Worm (Caenorhabditis elegans): ENCODE measurements around the gene rpl-23.

The rpl-23 gene

DNA sequence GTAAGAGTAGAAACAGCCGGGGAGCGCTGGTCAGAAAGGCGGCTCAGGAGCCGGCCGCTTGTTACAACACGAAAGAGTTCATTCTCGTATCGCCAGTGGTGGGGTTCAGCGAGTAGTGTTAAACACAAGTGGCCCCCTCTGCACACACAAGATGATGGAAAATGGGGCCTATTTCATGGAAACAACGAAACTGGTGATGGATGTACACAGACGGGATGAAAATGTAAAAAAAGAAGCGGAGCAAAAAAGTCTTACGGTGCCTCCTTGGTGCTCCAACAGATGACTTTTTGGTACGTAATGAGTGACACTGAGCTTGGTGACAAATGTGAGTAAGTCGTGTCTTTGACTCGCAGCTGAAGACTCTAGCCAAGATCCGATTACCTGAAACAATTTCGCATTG is 2.1 kb upstream of the rpl-23 start:
- TF ChIP-seq lsy-2 (tag; optimal IDR thresholded peaks at IDR 0.05) (no peak), pha-4 (tag; optimal IDR thresholded peaks at IDR 0.05) (no peak), tbx-8 (GFP tag; optimal IDR thresholded peaks at IDR 0.05) (no peak), unc-120 (tag; optimal IDR thresholded peaks at IDR 0.05; ENCODE audit: poor library complexity, severe bottlenecking) (peak; percentile 31), hlh-1 (tag; optimal IDR thresholded peaks at IDR 0.05) (peak; percentile 22), flh-1 (GFP tag; optimal IDR thresholded peaks at IDR 0.05) (no peak), drap-1 (GFP tag; optimal IDR thresholded peaks at IDR 0.05) (no peak), ceh-39 (tag; optimal IDR thresholded peaks at IDR 0.05) (no peak), nhr-237 (tag; optimal IDR thresholded peaks at IDR 0.05) (no peak), nhr-2 (tag; optimal IDR thresholded peaks at IDR 0.05) (no peak), cnd-1 (tag; optimal IDR thresholded peaks at IDR 0.05) (no peak), lin-13 (tag; optimal IDR thresholded peaks at IDR 0.05) (no peak)

DNA sequence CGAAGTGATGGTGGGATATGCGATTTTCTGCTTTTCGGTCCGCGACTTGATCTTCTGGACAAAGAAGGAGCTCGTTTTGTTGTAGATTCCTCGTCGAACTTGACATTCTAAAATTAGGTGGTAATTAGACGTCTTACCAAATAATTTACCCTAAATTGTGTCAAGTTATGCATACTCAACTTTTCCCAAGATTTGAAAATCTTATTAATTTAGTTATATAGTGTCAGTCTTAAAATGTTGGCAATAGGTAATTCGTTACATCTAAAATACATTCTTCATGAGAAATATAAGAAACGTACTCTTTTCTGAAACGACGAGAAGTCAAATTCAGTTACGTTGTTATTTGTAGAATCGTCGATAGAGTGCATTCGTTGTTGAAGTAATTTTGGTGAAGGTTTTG is 1.6 kb upstream of the rpl-23 start:
- TF ChIP-seq lsy-2 (tag; optimal IDR thresholded peaks at IDR 0.05): no peak
- TF ChIP-seq M03D4.4 (tag; optimal IDR thresholded peaks at IDR 0.05): no peak
- no peak for TF ChIP-seq lin-13 (tag; optimal IDR thresholded peaks at IDR 0.05)
- TF ChIP-seq blmp-1 (tag; optimal IDR thresholded peaks at IDR 0.05): no peak
- no peak for TF ChIP-seq ceh-83 (GFP tag; optimal IDR thresholded peaks at IDR 0.05)
- no peak for TF ChIP-seq cnd-1 (tag; optimal IDR thresholded peaks at IDR 0.05)
- no peak for TF ChIP-seq mab-5 (tag; optimal IDR thresholded peaks at IDR 0.05)
- TF ChIP-seq nhr-12 (tag; optimal IDR thresholded peaks at IDR 0.05): no peak
- no peak for TF ChIP-seq ham-2 (GFP tag; optimal IDR thresholded peaks at IDR 0.05)
- no peak for TF ChIP-seq zip-8 (tag; optimal IDR thresholded peaks at IDR 0.05)

DNA sequence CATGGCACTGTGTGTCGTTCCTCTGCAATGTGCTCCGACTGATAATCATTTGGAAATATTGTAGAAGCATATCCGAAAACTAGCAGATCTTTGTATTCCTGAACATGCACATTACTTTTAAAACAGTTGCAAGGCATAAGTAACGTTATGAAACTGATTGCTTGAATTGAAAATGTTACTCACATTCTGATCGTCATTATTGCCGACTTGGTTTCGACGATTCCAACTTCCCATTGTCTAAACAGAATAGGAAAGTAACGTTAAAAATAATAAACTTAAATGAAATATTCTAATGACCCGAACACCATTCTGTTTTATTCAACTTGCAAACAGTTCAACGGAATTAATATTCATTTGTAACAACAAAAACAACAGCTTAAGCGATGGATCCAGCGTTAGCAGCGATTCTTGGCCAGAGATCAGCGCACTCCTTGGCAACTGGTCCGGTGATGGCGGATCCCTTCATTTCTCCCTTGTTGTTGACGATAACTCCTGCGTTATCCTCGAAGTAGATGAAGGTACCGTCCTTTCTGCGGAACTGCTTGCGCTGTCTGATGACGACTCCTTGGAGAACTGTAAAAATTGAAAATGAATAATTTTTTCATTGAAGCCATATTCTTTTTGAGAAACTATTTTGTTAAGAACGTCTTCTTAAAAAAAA is 569 bp downstream of the rpl-23 start, which contains the start of gene swp-1:
swp-1 (minus strand) TSS at position 298 of the 661 bp plus-strand sequence.
- no peak for TF ChIP-seq ces-1 (GFP tag; optimal IDR thresholded peaks at IDR 0.05)
- no peak for TF ChIP-seq ceh-39 (tag; optimal IDR thresholded peaks at IDR 0.05)
- no peak for TF ChIP-seq drap-1 (GFP tag; optimal IDR thresholded peaks at IDR 0.05)
- no peak for TF ChIP-seq sptf-1 (tag; optimal IDR thresholded peaks at IDR 0.05)
- TF ChIP-seq nhr-76 (tag; optimal IDR thresholded peaks at IDR 0.05): no peak
- no peak for TF ChIP-seq unc-39 (tag; optimal IDR thresholded peaks at IDR 0.05)

DNA sequence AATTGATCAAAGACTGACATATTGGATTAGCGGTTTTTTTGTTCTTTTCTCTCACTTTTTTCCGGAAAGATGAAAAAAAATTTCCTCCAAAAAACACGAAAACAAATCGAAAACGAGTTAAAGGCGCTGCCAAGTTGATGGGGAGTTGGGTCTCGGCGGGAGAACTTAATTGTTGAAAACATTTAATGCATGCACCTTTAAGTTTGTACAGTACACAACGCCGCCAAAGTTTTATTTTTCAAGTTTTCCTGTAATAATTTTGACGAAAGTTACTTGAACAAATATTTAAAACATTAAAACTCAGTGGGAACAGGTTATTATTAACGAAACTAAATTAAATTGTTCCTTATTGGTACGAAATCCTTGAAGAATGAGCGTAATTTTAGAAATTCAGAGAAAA is 4.4 kb downstream of the rpl-23 start:
- TF ChIP-seq unc-62 (GFP tag; optimal IDR thresholded peaks at IDR 0.05) (no peak), nhr-76 (tag; optimal IDR thresholded peaks at IDR 0.05) (no peak), unc-120 (tag; optimal IDR thresholded peaks at IDR 0.05; ENCODE audit: poor library complexity, severe bottlenecking) (no peak), bed-3 (GFP tag; optimal IDR thresholded peaks at IDR 0.05) (no peak), lin-32 (GFP tag; optimal IDR thresholded peaks at IDR 0.05) (no peak), pha-4 (tag; optimal IDR thresholded peaks at IDR 0.05) (no peak), lin-13 (tag; optimal IDR thresholded peaks at IDR 0.05) (no peak)

DNA sequence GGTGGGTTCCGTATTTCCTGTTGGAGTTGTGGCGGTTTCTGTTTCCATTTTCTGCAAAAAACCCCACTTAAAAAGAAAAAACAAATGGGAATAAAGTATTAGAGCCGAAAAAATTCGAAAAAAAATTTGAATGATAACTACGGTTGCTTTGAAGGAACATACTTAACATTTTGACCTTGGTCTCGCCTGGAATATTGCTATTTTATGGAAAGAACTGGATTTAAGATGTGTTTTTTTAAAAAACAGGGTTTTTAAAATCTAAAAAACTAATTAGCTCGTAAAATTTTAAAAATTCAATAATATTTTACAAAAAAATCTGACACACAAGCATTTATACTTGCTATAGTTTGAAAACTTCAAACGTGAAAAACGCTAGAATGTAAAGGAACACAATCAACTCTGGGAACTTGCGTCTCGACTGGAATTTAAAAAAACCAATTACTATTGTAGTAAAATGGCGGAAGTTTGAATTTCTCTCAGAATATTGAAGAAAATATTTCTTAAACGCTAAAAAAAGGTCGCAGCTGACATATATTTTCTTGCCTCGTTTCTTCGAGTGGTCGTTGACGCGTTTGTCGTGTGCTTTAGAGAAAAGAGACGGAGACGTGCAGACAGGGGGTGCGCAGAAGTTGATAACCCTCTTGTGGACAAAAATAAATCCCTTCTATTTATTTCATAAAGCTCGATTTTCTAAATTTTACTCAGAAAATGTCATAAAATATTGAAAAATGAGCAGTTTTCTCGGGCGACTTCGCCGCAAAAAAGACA is 7.8 kb downstream of the rpl-23 start, which contains the start of the genes lgg-3 and rgs-5:
lgg-3 (minus strand) TSS at position 51 of the 768 bp plus-strand sequence.
rgs-5 (plus strand) TSS at position 593 of the 768 bp plus-strand sequence.
- TF ChIP-seq ces-1 (GFP tag; optimal IDR thresholded peaks at IDR 0.05) (peak; percentile 34), snpc-4 (tag; optimal IDR thresholded peaks at IDR 0.05) (no peak), tbx-8 (GFP tag; optimal IDR thresholded peaks at IDR 0.05) (no peak), unc-39 (tag; optimal IDR thresholded peaks at IDR 0.05) (no peak), bed-3 (GFP tag; optimal IDR thresholded peaks at IDR 0.05) (no peak), M03D4.4 (tag; optimal IDR thresholded peaks at IDR 0.05) (no peak), lsy-2 (tag; optimal IDR thresholded peaks at IDR 0.05) (peak; percentile 31), unc-62 (GFP tag; optimal IDR thresholded peaks at IDR 0.05) (no peak), flh-1 (GFP tag; optimal IDR thresholded peaks at IDR 0.05) (no peak), nhr-28 (tag; optimal IDR thresholded peaks at IDR 0.05) (no peak), ceh-39 (tag; optimal IDR thresholded peaks at IDR 0.05) (no peak), nhr-12 (tag; optimal IDR thresholded peaks at IDR 0.05) (no peak), lin-32 (GFP tag; optimal IDR thresholded peaks at IDR 0.05) (no peak), hlh-1 (tag; optimal IDR thresholded peaks at IDR 0.05) (peak; percentile 34), mep-1 (tag; optimal IDR thresholded peaks at IDR 0.05) (peak; percentile 64), drap-1 (GFP tag; optimal IDR thresholded peaks at IDR 0.05) (no peak)

Measured in whole organism, mixed stage, embryonic.